Fruit fly (Drosophila melanogaster) whole organism, embryonic: ENCODE data around the gene CG15140.
A peak's percentile ranks its signal among the peaks of the same experiment; 100 is the strongest.

Experiments used
- Ada2b ChIP-seq: fragments of 200-800 bp; sonication (Bioruptor generic); IDR thresholded peaks from 2 replicates; pipeline ENCODE4 v1.3.6; 2022; ENCODE audit warnings: missing biosample characterization, missing genetic modification characterization
- CG10267 ChIP-seq: fragments of 200-800 bp; sonication (Bioruptor generic); optimal IDR thresholded peaks from 2 replicates; lab custom pipeline; 2018; ENCODE audit warnings: missing biosample characterization, mild to moderate bottlenecking, missing genetic modification characterization, moderate library complexity
- CG10431 ChIP-seq: fragments of 200-800 bp; sonication (Bioruptor generic); optimal IDR thresholded peaks from 3 replicates; lab custom pipeline; 2018; ENCODE audit warnings: missing biosample characterization, mild to moderate bottlenecking, missing genetic modification characterization
- CG10979 ChIP-seq: fragments of 200-800 bp; sonication (Bioruptor generic); optimal IDR thresholded peaks from 2 replicates; lab custom pipeline; 2018; ENCODE audit warnings: missing biosample characterization, mild to moderate bottlenecking, missing genetic modification characterization, moderate library complexity
- CG1233 ChIP-seq: fragments of 200-800 bp; sonication (Bioruptor generic); optimal IDR thresholded peaks from 4 replicates; lab custom pipeline; 2018; ENCODE audit warnings: missing biosample characterization, mild to moderate bottlenecking, missing genetic modification characterization
- CG12391 ChIP-seq: fragments of 200-800 bp; sonication (Bioruptor generic); optimal IDR thresholded peaks from 3 replicates; lab custom pipeline; 2018; ENCODE audit warnings: missing biosample characterization, mild to moderate bottlenecking, missing genetic modification characterization, moderate library complexity
- CG13296 ChIP-seq: fragments of 200-800 bp; sonication (Bioruptor generic); optimal IDR thresholded peaks from 3 replicates; lab custom pipeline; 2018; ENCODE audit warnings: missing biosample characterization, mild to moderate bottlenecking, missing genetic modification characterization
- CG15479 ChIP-seq: fragments of 200-800 bp; sonication (Bioruptor generic); optimal IDR thresholded peaks from 3 replicates; lab custom pipeline; 2019; ENCODE audit warnings: missing biosample characterization, mild to moderate bottlenecking, missing genetic modification characterization, moderate library complexity
- CG15696 ChIP-seq: fragments of 200-800 bp; sonication (Bioruptor generic); optimal IDR thresholded peaks from 2 replicates; lab custom pipeline; 2019; ENCODE audit warnings: missing biosample characterization, mild to moderate bottlenecking, missing genetic modification characterization, moderate library complexity
- CG17568 ChIP-seq: fragments of 200-800 bp; sonication (Bioruptor generic); optimal IDR thresholded peaks from 2 replicates; lab custom pipeline; 2018; ENCODE audit warnings: missing biosample characterization, mild to moderate bottlenecking, missing genetic modification characterization, moderate library complexity
- CG17802 ChIP-seq: fragments of 200-800 bp; sonication (Bioruptor generic); optimal IDR thresholded peaks from 2 replicates; lab custom pipeline; 2018; ENCODE audit warnings: missing biosample characterization, mild to moderate bottlenecking, missing genetic modification characterization, moderate library complexity
- CG1792 ChIP-seq: fragments of 200-800 bp; sonication (Bioruptor generic); optimal IDR thresholded peaks from 2 replicates; lab custom pipeline; 2016; ENCODE audit warnings: missing biosample characterization, missing genetic modification characterization
- CG18262 ChIP-seq: fragments of 200-800 bp; optimal IDR thresholded peaks from 3 replicates; lab custom pipeline; 2019; ENCODE audit warnings: missing biosample characterization, mild to moderate bottlenecking, missing genetic modification characterization, moderate library complexity
- CG2678 ChIP-seq: fragments of 200-800 bp; sonication (Bioruptor generic); optimal IDR thresholded peaks from 3 replicates; lab custom pipeline; 2019; ENCODE audit warnings: missing biosample characterization, mild to moderate bottlenecking, missing genetic modification characterization, moderate library complexity
- CG31365 ChIP-seq: fragments of 200-800 bp; sonication (Bioruptor generic); optimal IDR thresholded peaks from 2 replicates; lab custom pipeline; 2018; ENCODE audit warnings: missing biosample characterization, mild to moderate bottlenecking, missing genetic modification characterization
- CG33213 ChIP-seq: fragments of 200-800 bp; sonication (Bioruptor generic); optimal IDR thresholded peaks from 3 replicates; lab custom pipeline; 2016; ENCODE audit warnings: missing biosample characterization, missing genetic modification characterization
- CG34422 ChIP-seq: fragments of 200-800 bp; sonication (Bioruptor generic); IDR thresholded peaks from 3 replicates; pipeline ENCODE4 v1.3.6; 2022; ENCODE audit warnings: missing biosample characterization, missing genetic modification characterization
- CG3847 ChIP-seq: fragments of 200-800 bp; sonication (Bioruptor generic); IDR thresholded peaks from 2 replicates; pipeline ENCODE4 v1.3.6; 2022; ENCODE audit warnings: missing biosample characterization, missing genetic modification characterization
- CG5953 ChIP-seq: fragments of 200-800 bp; sonication (Bioruptor generic); IDR thresholded peaks from 2 replicates; pipeline ENCODE4 v1.3.6; 2022; ENCODE audit warnings: missing biosample characterization, missing genetic modification characterization
- CG6272 ChIP-seq: fragments of 200-800 bp; sonication (Bioruptor generic); IDR thresholded peaks from 2 replicates; pipeline ENCODE4 v1.3.6; 2022; ENCODE audit warnings: missing biosample characterization, missing genetic modification characterization
- CG7839 ChIP-seq: fragments of 200-800 bp; sonication (Bioruptor generic); optimal IDR thresholded peaks from 3 replicates; lab custom pipeline; 2018; ENCODE audit warnings: missing biosample characterization, mild to moderate bottlenecking, missing genetic modification characterization, moderate library complexity
- CG9215 ChIP-seq: fragments of 200-800 bp; sonication (Bioruptor generic); IDR thresholded peaks from 2 replicates; pipeline ENCODE4 v1.3.6; 2022; ENCODE audit warnings: missing biosample characterization, missing genetic modification characterization
- CG9727 ChIP-seq: fragments of 200-800 bp; sonication (Bioruptor generic); optimal IDR thresholded peaks from 3 replicates; lab custom pipeline; 2017; ENCODE audit warnings: missing biosample characterization, mild to moderate bottlenecking, missing genetic modification characterization
- Chrac-16 ChIP-seq: fragments of 200-800 bp; sonication (Bioruptor generic); optimal IDR thresholded peaks from 3 replicates; lab custom pipeline; 2016; ENCODE audit warnings: missing biosample characterization, missing genetic modification characterization
- CkIIα-i1 ChIP-seq: fragments of 200-800 bp; sonication (Bioruptor generic); IDR thresholded peaks from 2 replicates; pipeline ENCODE4 v1.3.6; 2022; ENCODE audit warnings: missing biosample characterization, missing genetic modification characterization
- D ChIP-seq, 2 experiments: fragments of 200-800 bp in 1 of 2; fragments of >200 bp in 1 of 2; sonication (Bioruptor generic) in 1 of 2; optimal IDR thresholded peaks; 2 replicates in 1 of 2; 3 replicates in 1 of 2; lab custom pipeline; 2017; ENCODE audit warnings: mild to moderate bottlenecking in 1 of 2, missing biosample characterization in 1 of 2, missing genetic modification characterization in 1 of 2, missing genetic modification reagents in 1 of 2
- D19A ChIP-seq: fragments of 200-800 bp; optimal IDR thresholded peaks from 3 replicates; lab custom pipeline; 2019; ENCODE audit warnings: missing biosample characterization, mild to moderate bottlenecking, missing genetic modification characterization, moderate library complexity
- D19B ChIP-seq: fragments of 200-800 bp; sonication (Bioruptor generic); optimal IDR thresholded peaks from 2 replicates; lab custom pipeline; 2017; ENCODE audit warnings: missing biosample characterization, mild to moderate bottlenecking, missing genetic modification characterization
- NC2β ChIP-seq: fragments of 200-800 bp; sonication (Bioruptor generic); optimal IDR thresholded peaks from 2 replicates; lab custom pipeline; 2016; ENCODE audit warnings: missing biosample characterization, missing genetic modification characterization
- NK7.1 ChIP-seq: fragments of 200-800 bp; sonication (Bioruptor generic); optimal IDR thresholded peaks from 3 replicates; lab custom pipeline; 2016; ENCODE audit warnings: missing biosample characterization, missing genetic modification characterization
- NfI ChIP-seq: fragments of 200-800 bp; sonication (Bioruptor generic); optimal IDR thresholded peaks from 3 replicates; lab custom pipeline; 2018; ENCODE audit warnings: missing biosample characterization, mild to moderate bottlenecking, missing genetic modification characterization, moderate library complexity
- Rx ChIP-seq: fragments of 200-800 bp; sonication (Bioruptor generic); IDR thresholded peaks from 2 replicates; pipeline ENCODE4 v1.3.6; 2022; ENCODE audit warnings: missing biosample characterization, missing genetic modification characterization
- ap ChIP-seq: fragments of 200-800 bp; sonication (Bioruptor generic); IDR thresholded peaks from 2 replicates; pipeline ENCODE4 v1.3.6; 2022; ENCODE audit warnings: missing biosample characterization, missing genetic modification characterization
- ara ChIP-seq: fragments of 200-800 bp; sonication (Bioruptor generic); IDR thresholded peaks from 2 replicates; pipeline ENCODE4 v1.3.6; 2022; ENCODE audit warnings: missing biosample characterization, missing genetic modification characterization
- cad ChIP-seq: fragments of >200 bp; optimal IDR thresholded peaks from 2 replicates; lab custom pipeline; 2017; ENCODE audit warnings: missing biosample characterization, missing genetic modification characterization
- chif ChIP-seq, 2 experiments: fragments of 200-800 bp; sonication (Bioruptor generic); optimal IDR thresholded peaks; 3 replicates each; lab custom pipeline; 2016; ENCODE audit warnings: missing biosample characterization in 2 of 2, missing genetic modification characterization in 2 of 2
- chn ChIP-seq: fragments of 200-800 bp; sonication (Bioruptor generic); optimal IDR thresholded peaks from 2 replicates; lab custom pipeline; 2016; ENCODE audit warnings: missing biosample characterization, missing genetic modification characterization
- dm ChIP-seq: fragments of 200-800 bp; sonication (Bioruptor generic); optimal IDR thresholded peaks from 3 replicates; lab custom pipeline; 2016; ENCODE audit warnings: missing biosample characterization, missing genetic modification characterization
- dmrt11E ChIP-seq: fragments of 200-800 bp; sonication (Bioruptor generic); optimal IDR thresholded peaks from 3 replicates; lab custom pipeline; 2018; ENCODE audit warnings: missing biosample characterization, mild to moderate bottlenecking, missing genetic modification characterization, moderate library complexity
- emc ChIP-seq: fragments of 200-800 bp; sonication (Bioruptor generic); optimal IDR thresholded peaks from 2 replicates; lab custom pipeline; 2016; ENCODE audit warnings: missing biosample characterization, missing genetic modification characterization
- lola ChIP-seq, 3 experiments: fragments of >200 bp in 2 of 3; fragments of 200-800 bp in 1 of 3; sonication (Bioruptor generic) in 1 of 3; optimal IDR thresholded peaks; 2 replicates each; lab custom pipeline; 2017 to 2019; ENCODE audit warnings: missing biosample characterization in 3 of 3, missing genetic modification characterization in 3 of 3, mild to moderate bottlenecking in 1 of 3, moderate library complexity in 1 of 3
- nerfin-1 ChIP-seq: fragments of 200-800 bp; sonication (Bioruptor generic); optimal IDR thresholded peaks from 3 replicates; lab custom pipeline; 2019; ENCODE audit warnings: missing biosample characterization, mild to moderate bottlenecking, missing genetic modification characterization, moderate library complexity
- otp ChIP-seq: fragments of 200-800 bp; sonication (Bioruptor generic); IDR thresholded peaks from 3 replicates; pipeline ENCODE4, ENCODE4 v1.3.6; 2022; ENCODE audit warnings: missing biosample characterization, missing genetic modification characterization
- pros ChIP-seq: fragments of 200-800 bp; sonication (Bioruptor generic); optimal IDR thresholded peaks from 3 replicates; lab custom pipeline; 2019; ENCODE audit warnings: missing biosample characterization, mild to moderate bottlenecking, missing genetic modification characterization, moderate library complexity
- pzg ChIP-seq: fragments of 200-800 bp; sonication (Bioruptor generic); optimal IDR thresholded peaks from 3 replicates; lab custom pipeline; 2018; ENCODE audit warnings: missing biosample characterization, mild to moderate bottlenecking, missing genetic modification characterization, moderate library complexity
- ranshi ChIP-seq: fragments of 200-800 bp; sonication (Bioruptor generic); IDR thresholded peaks from 2 replicates; pipeline ENCODE4 v1.3.6; 2022; ENCODE audit warnings: missing biosample characterization, missing genetic modification characterization
- sr ChIP-seq: fragments of 200-800 bp; sonication (Bioruptor generic); IDR thresholded peaks from 3 replicates; pipeline ENCODE4 v1.3.6; 2022; ENCODE audit warnings: missing biosample characterization, missing genetic modification characterization
- tll ChIP-seq, 2 experiments: fragments of 200-800 bp in 1 of 2; fragments of >200 bp in 1 of 2; sonication (Bioruptor generic) in 1 of 2; optimal IDR thresholded peaks; 2 replicates each; lab custom pipeline; 2017 to 2019; ENCODE audit warnings: missing biosample characterization in 2 of 2, missing genetic modification characterization in 2 of 2, mild to moderate bottlenecking in 1 of 2, moderate library complexity in 1 of 2
- twi ChIP-seq: fragments of 200-800 bp; optimal IDR thresholded peaks from 2 replicates; lab custom pipeline; 2019; ENCODE audit warnings: missing biosample characterization, mild to moderate bottlenecking, missing genetic modification characterization, moderate library complexity

The CG15140 gene

DNA sequence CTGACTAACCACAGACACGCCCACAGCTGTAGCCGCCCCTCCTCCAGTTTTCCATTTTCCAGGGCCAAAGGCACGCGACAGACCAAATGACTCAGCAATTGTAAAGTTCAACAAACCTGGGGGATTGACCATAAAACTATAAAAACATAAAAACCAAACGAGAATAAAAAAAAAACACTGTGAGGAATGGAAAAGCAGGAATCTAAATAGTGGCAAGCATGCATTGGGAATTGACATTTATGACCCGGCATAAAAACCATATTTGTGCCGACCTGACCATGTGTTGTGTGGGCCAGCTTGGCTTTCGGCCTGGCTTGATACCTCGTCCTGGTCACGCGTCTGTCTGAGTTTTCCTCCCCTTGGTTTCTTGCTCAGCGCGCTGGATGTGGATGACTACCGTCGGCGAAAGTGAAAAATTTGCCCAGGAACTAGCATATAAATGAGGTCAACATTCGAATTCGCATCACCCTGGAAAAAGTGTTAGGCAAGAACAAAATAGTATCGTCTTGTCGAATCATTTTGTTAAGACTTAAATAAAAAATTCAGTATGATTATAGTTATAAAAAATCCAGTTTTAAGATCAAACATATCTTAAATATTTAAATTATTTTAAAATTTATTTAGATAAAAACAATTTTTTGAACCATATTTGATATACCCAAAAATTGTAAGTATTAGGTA is 19.2 kb upstream of the CG15140 start:
- TF ChIP-seq CG17568 (GFP tag; lab: Kevin White, UChicago) (no peak), CG15479 (GFP tag; lab: Kevin White, UChicago) (peak; percentile 27), pros (GFP tag; lab: Kevin White, UChicago) (no peak), dm (GFP tag; lab: Kevin White, UChicago) (no peak), Ada2b (GFP tag; lab: Robert Waterston, UW) (no peak), CG1233 (no peak), chn (no peak), sr (GFP tag; lab: Robert Waterston, UW) (no peak), ap (GFP tag; lab: Robert Waterston, UW) (no peak), Chrac-16 (no peak), CG2678 (tag; lab: Kevin White, UChicago) (peak; percentile 15), CG13296 (no peak), CG9727 (GFP tag; lab: Kevin White, UChicago) (peak; percentile 12), CG18262 (tag; lab: Kevin White, UChicago) (peak; percentile 62), CG6272 (GFP tag; lab: Robert Waterston, UW) (no peak), Rx (GFP tag; lab: Robert Waterston, UW) (no peak), CG33213 (GFP tag; lab: Kevin White, UChicago) (no peak), CG7839 (tag; lab: Kevin White, UChicago) (peak; percentile 18), CkIIα-i1 (GFP tag; lab: Robert Waterston, UW) (no peak), D19B (GFP tag; lab: Kevin White, UChicago) (peak; percentile 40), ranshi (GFP tag; lab: Robert Waterston, UW) (0 out of 2 replicates have a peak, but pooled peaks have one; percentile 8), D (optimal IDR thresholded peaks at IDR 0.05; lab: Kevin White, UChicago) (peak; percentile 5), D (GFP tag; optimal IDR thresholded peaks at IDR 0.05; lab: Kevin White, UChicago) (no peak), NfI (GFP tag; lab: Kevin White, UChicago) (no peak), CG34422 (GFP tag; lab: Robert Waterston, UW) (no peak), CG3847 (GFP tag; lab: Robert Waterston, UW) (no peak), CG1792 (GFP tag; lab: Kevin White, UChicago) (no peak), lola (GFP tag; optimal IDR thresholded peaks at IDR 0.05; lab: Kevin White, UChicago) (peak in 1 of 3 experiments; percentile 45), CG9215 (GFP tag; lab: Robert Waterston, UW) (no peak), pzg (GFP tag; lab: Kevin White, UChicago) (no peak), NK7.1 (GFP tag; lab: Kevin White, UChicago) (no peak), CG10267 (tag; lab: Kevin White, UChicago) (peak; percentile 3), chif (GFP tag; optimal IDR thresholded peaks at IDR 0.05; lab: Kevin White, UChicago) (no peak), tll (GFP tag; optimal IDR thresholded peaks at IDR 0.05; lab: Kevin White, UChicago) (peak in 1 of 2 experiments; percentile 84), D19A (tag; lab: Kevin White, UChicago) (peak; percentile 11), emc (GFP tag; lab: Kevin White, UChicago) (no peak), CG17802 (no peak), nerfin-1 (tag; lab: Kevin White, UChicago) (no peak), CG10431 (GFP tag; lab: Kevin White, UChicago) (no peak), twi (tag; lab: Kevin White, UChicago) (peak; percentile 30), CG31365 (tag; lab: Kevin White, UChicago) (no peak), CG10979 (peak; percentile 40), CG12391 (tag; lab: Kevin White, UChicago) (peak; percentile 7), dmrt11E (tag; lab: Kevin White, UChicago) (peak; percentile 45), CG5953 (no peak), cad (GFP tag; lab: Kevin White, UChicago) (peak; percentile 98), CG15696 (tag; lab: Kevin White, UChicago) (no peak), NC2β (no peak), ara (GFP tag; lab: Robert Waterston, UW) (no peak), otp (GFP tag; lab: Robert Waterston, UW) (no peak)
